Comparison of ENCODE assay signal across 1 worm cellular context in the genomic region with DNA sequence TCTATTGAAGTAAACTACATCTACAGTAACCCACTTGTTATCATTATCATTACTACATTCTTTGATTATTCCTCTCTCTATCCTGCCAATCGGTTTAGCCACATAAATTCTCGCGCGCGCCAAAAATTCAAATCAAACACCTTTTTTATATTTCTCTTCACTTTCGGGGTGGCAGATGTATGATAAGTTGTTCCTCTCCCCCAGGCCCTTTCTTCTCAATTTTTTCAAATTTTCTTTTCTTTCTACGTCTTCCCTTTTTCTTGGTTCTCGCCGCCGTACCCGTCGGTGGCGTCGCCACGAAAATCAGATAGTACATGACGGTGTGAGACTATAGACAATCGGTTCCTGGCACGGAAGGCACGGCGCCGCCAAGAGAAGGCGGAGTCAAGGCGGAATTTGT.
A peak's percentile ranks its signal among the peaks of the same experiment; 100 is the strongest.
TF ChIP-seq lines count a peak whose summit lies in the region.

TSS of gene R05H11.2 (plus strand) at position 333 of the 400 bp plus-strand sequence.

TF ChIP-seq in whole organism, L1 larva, 84 proteins besides CTCF, POLR2A, EP300 and RAD21 (continued from another document):
- TF ChIP-seq nhr-28 (tag; optimal IDR thresholded peaks at IDR 0.05; lab: Kevin White, UChicago), result no peak
- TF ChIP-seq mdl-1 (tag; optimal IDR thresholded peaks at IDR 0.05; lab: Kevin White, UChicago), result peak in 1 of 2 experiments; percentile 11
- no peak for TF ChIP-seq fkh-8 (tag; optimal IDR thresholded peaks at IDR 0.05; lab: Kevin White, UChicago)
- TF ChIP-seq dpl-1 (GFP tag; optimal IDR thresholded peaks at IDR 0.05; lab: Kevin White, UChicago), result peak; percentile 69 to 73 (median 72)
- TF ChIP-seq ztf-11 (tag; optimal IDR thresholded peaks at IDR 0.05; lab: Kevin White, UChicago), result peak in 1 of 2 experiments; percentile 46
- no peak for TF ChIP-seq lin-15B (tag; optimal IDR thresholded peaks at IDR 0.05; lab: Kevin White, UChicago)
- TF ChIP-seq nhr-237 (tag; optimal IDR thresholded peaks at IDR 0.05; lab: Kevin White, UChicago), result no peak
- TF ChIP-seq jun-1 (tag; optimal IDR thresholded peaks at IDR 0.05; lab: Kevin White, UChicago), result no peak
- TF ChIP-seq dsc-1 (tag; optimal IDR thresholded peaks at IDR 0.05; lab: Kevin White, UChicago), result no peak
- peak; percentile 32 for TF ChIP-seq xbp-1 (tag; optimal IDR thresholded peaks at IDR 0.05; lab: Kevin White, UChicago)
- TF ChIP-seq unc-98 (GFP tag; IDR thresholded peaks at IDR 0.05; lab: Robert Waterston, UW), result no peak
- TF ChIP-seq mab-9 (GFP tag; IDR thresholded peaks at IDR 0.05; lab: Robert Waterston, UW), result no peak
- TF ChIP-seq aha-1 (tag; optimal IDR thresholded peaks at IDR 0.05; lab: Kevin White, UChicago), result no peak
- TF ChIP-seq fkh-4 (tag; optimal IDR thresholded peaks at IDR 0.05; lab: Kevin White, UChicago; ENCODE audit: borderline replicate concordance), result no peak
- no peak for TF ChIP-seq snpc-4 (tag; optimal IDR thresholded peaks at IDR 0.05; lab: Kevin White, UChicago)
- TF ChIP-seq tlp-1 (tag; optimal IDR thresholded peaks at IDR 0.05; lab: Kevin White, UChicago), result no peak
- TF ChIP-seq lin-14 (GFP tag; optimal IDR thresholded peaks at IDR 0.05; lab: Kevin White, UChicago), result peak; percentile 81
- TF ChIP-seq unc-130 (tag; optimal IDR thresholded peaks at IDR 0.05; lab: Kevin White, UChicago), result no peak
- peak; percentile 30 to 77 for TF ChIP-seq lsy-2 (tag; optimal IDR thresholded peaks at IDR 0.05; lab: Kevin White, UChicago)
- no peak for TF ChIP-seq fos-1 (tag; optimal IDR thresholded peaks at IDR 0.05; lab: Kevin White, UChicago)
- no peak for TF ChIP-seq nhr-11 (tag; optimal IDR thresholded peaks at IDR 0.05; lab: Kevin White, UChicago)
- TF ChIP-seq efl-1 (optimal IDR thresholded peaks at IDR 0.05; lab: Kevin White, UChicago), result peak; percentile 5 to 28
- no peak for TF ChIP-seq efl-1 (GFP tag; optimal IDR thresholded peaks at IDR 0.05 in 1 of 2; lab: Kevin White, UChicago)
- no peak for TF ChIP-seq egl-27 (tag; optimal IDR thresholded peaks at IDR 0.05; lab: Kevin White, UChicago)
- TF ChIP-seq ceh-8 (GFP tag; optimal IDR thresholded peaks at IDR 0.05; lab: Kevin White, UChicago), result no peak
- peak; percentile 46 for TF ChIP-seq pag-3 (tag; optimal IDR thresholded peaks at IDR 0.05; lab: Kevin White, UChicago; ENCODE audit: borderline replicate concordance, insufficient read depth)
- TF ChIP-seq zag-1 (tag; optimal IDR thresholded peaks at IDR 0.05; lab: Kevin White, UChicago), result no peak
- TF ChIP-seq pqm-1 (tag; optimal IDR thresholded peaks at IDR 0.05; lab: Kevin White, UChicago), result no peak
- TF ChIP-seq unc-62 (GFP tag; optimal IDR thresholded peaks at IDR 0.05; lab: Kevin White, UChicago), result no peak
- TF ChIP-seq lin-13 (GFP tag; optimal IDR thresholded peaks at IDR 0.05; lab: Kevin White, UChicago), result peak; percentile 46
- TF ChIP-seq grh-1 (GFP tag; IDR thresholded peaks at IDR 0.05; lab: Robert Waterston, UW), result peak; percentile 61; the same call in 1 of the 2 replicates
- no peak for TF ChIP-seq nhr-76 (tag; optimal IDR thresholded peaks at IDR 0.05; lab: Kevin White, UChicago)
- TF ChIP-seq C16A3.4 (tag; optimal IDR thresholded peaks at IDR 0.05; lab: Kevin White, UChicago), result peak; percentile 27
- TF ChIP-seq lin-39 (tag; optimal IDR thresholded peaks at IDR 0.05; lab: Kevin White, UChicago), result no peak
- no peak for TF ChIP-seq irx-1 (tag; optimal IDR thresholded peaks at IDR 0.05; lab: Kevin White, UChicago)
- TF ChIP-seq mep-1 (tag; optimal IDR thresholded peaks at IDR 0.05; lab: Kevin White, UChicago), result peak; percentile 30
- no peak for TF ChIP-seq C34B4.2 (tag; optimal IDR thresholded peaks at IDR 0.05; lab: Kevin White, UChicago)
- TF ChIP-seq Y116A8C.19 (tag; optimal IDR thresholded peaks at IDR 0.05; lab: Kevin White, UChicago; ENCODE audit: borderline replicate concordance), result no peak
- peak in 2 of 3 experiments; percentile 11 to 21 for TF ChIP-seq ceh-82 (tag; optimal IDR thresholded peaks at IDR 0.05; lab: Kevin White, UChicago)
- TF ChIP-seq sox-4 (tag; optimal IDR thresholded peaks at IDR 0.05; lab: Kevin White, UChicago), result no peak
- no peak for TF ChIP-seq isw-1 (GFP tag; IDR thresholded peaks at IDR 0.05; lab: Robert Waterston, UW)
- peak; percentile 93 for TF ChIP-seq nhr-85 (tag; lab: Kevin White, UChicago)
- TF ChIP-seq elt-2 (tag; optimal IDR thresholded peaks at IDR 0.05; lab: Kevin White, UChicago), result no peak
- peak; percentile 23; the same call in 1 of the 2 replicates for TF ChIP-seq nhr-19 (GFP tag; conservative IDR thresholded peaks at IDR 0.05; lab: Robert Waterston, UW)
- no peak for TF ChIP-seq hlh-4 (tag; optimal IDR thresholded peaks at IDR 0.05; lab: Kevin White, UChicago)
- TF ChIP-seq sup-37 (GFP tag; optimal IDR thresholded peaks at IDR 0.05; lab: Kevin White, UChicago), result no peak
- TF ChIP-seq ztf-4 (tag; optimal IDR thresholded peaks at IDR 0.05; lab: Kevin White, UChicago), result no peak
- TF ChIP-seq nhr-84 (tag; optimal IDR thresholded peaks at IDR 0.05; lab: Kevin White, UChicago), result no peak
- TF ChIP-seq ceh-63 (GFP tag; optimal IDR thresholded peaks at IDR 0.05; lab: Kevin White, UChicago), result no peak
- no peak for TF ChIP-seq mef-2 (tag; optimal IDR thresholded peaks at IDR 0.05; lab: Kevin White, UChicago)
- TF ChIP-seq pax-3 (tag; optimal IDR thresholded peaks at IDR 0.05; lab: Kevin White, UChicago), result no peak
- no peak for TF ChIP-seq egl-13 (tag; optimal IDR thresholded peaks at IDR 0.05; lab: Kevin White, UChicago)
- TF ChIP-seq unc-86 (tag; optimal IDR thresholded peaks at IDR 0.05; lab: Kevin White, UChicago), result no peak
- no peak for TF ChIP-seq lir-3 (tag; optimal IDR thresholded peaks at IDR 0.05; lab: Kevin White, UChicago; ENCODE audit: poor library complexity)
- TF ChIP-seq ceh-90 (tag; optimal IDR thresholded peaks at IDR 0.05; lab: Kevin White, UChicago), result no peak
- no peak for TF ChIP-seq nhr-12 (tag; optimal IDR thresholded peaks at IDR 0.05; lab: Kevin White, UChicago)
- no peak for TF ChIP-seq fkh-10 (GFP tag; optimal IDR thresholded peaks at IDR 0.05; lab: Kevin White, UChicago)
- peak; percentile 97 for TF ChIP-seq blmp-1 (tag; optimal IDR thresholded peaks at IDR 0.05; lab: Kevin White, UChicago)
- TF ChIP-seq skn-1 (tag; optimal IDR thresholded peaks at IDR 0.05; lab: Kevin White, UChicago), result no peak
